Fruit fly (Drosophila melanogaster) whole organism, wandering third instar larva: Measurements from ENCODE around the gene CG43896.

Experiments
- CrebA ChIP-seq: fragments of 200-800 bp; sonication (Bioruptor generic); optimal IDR thresholded peaks from 2 replicates; lab custom pipeline; 2016; ENCODE audit warnings: missing biosample characterization, mild to moderate bottlenecking, missing genetic modification characterization, borderline replicate concordance
- GATAd ChIP-seq: sonication (Bioruptor generic); optimal IDR thresholded peaks from 2 replicates; lab custom pipeline; 2016; ENCODE audit warnings: missing biosample characterization, missing genetic modification characterization
- HLH106 ChIP-seq: fragments of 200-800 bp; optimal IDR thresholded peaks from 3 replicates; lab custom pipeline; 2019; ENCODE audit warnings: missing biosample characterization, mild to moderate bottlenecking, missing genetic modification characterization, moderate library complexity
- Hr78 ChIP-seq: fragments of >200 bp; optimal IDR thresholded peaks from 2 replicates; lab custom pipeline; 2017; ENCODE audit warnings: missing biosample characterization, missing genetic modification characterization
- Jra ChIP-seq: sonication (Bioruptor generic); optimal IDR thresholded peaks from 2 replicates; lab custom pipeline; 2016; ENCODE audit warnings: missing biosample characterization, missing genetic modification characterization
- N ChIP-seq: fragments of >200 bp; optimal IDR thresholded peaks from 2 replicates; lab custom pipeline; 2018; ENCODE audit warnings: missing biosample characterization, missing external identifiers, missing genetic modification characterization
- OdsH ChIP-seq: fragments of 200-800 bp; sonication (Bioruptor generic); optimal IDR thresholded peaks from 2 replicates; lab custom pipeline; 2016; ENCODE audit warnings: missing biosample characterization, mild to moderate bottlenecking, missing genetic modification characterization
- brk ChIP-seq: fragments of 200-800 bp; sonication (Bioruptor generic); optimal IDR thresholded peaks from 2 replicates; lab custom pipeline; 2016; ENCODE audit warnings: missing biosample characterization, mild to moderate bottlenecking, missing genetic modification characterization
- dmrt93B ChIP-seq: fragments of 200-800 bp; sonication (Bioruptor generic); optimal IDR thresholded peaks from 2 replicates; lab custom pipeline; 2018; ENCODE audit warnings: missing biosample characterization, mild to moderate bottlenecking, missing genetic modification characterization
- fru ChIP-seq: fragments of 200-800 bp; sonication (Bioruptor generic); optimal IDR thresholded peaks from 3 replicates; lab custom pipeline; 2016; ENCODE audit warnings: missing biosample characterization, mild to moderate bottlenecking, missing genetic modification characterization
- jim ChIP-seq: fragments of 175-275, 200-325 bp; sonication (Bioruptor generic); optimal IDR thresholded peaks from 2 replicates; lab custom pipeline; 2016; ENCODE audit warnings: missing biosample characterization, mild to moderate bottlenecking, missing genetic modification characterization
- pan ChIP-seq: fragments of >200 bp; optimal IDR thresholded peaks from 2 replicates; lab custom pipeline; 2017
- rgr ChIP-seq: fragments of 200-800 bp; sonication (Bioruptor generic); optimal IDR thresholded peaks from 3 replicates; lab custom pipeline; 2016; ENCODE audit warnings: missing biosample characterization, mild to moderate bottlenecking, missing genetic modification characterization
- woc ChIP-seq: sonication (Bioruptor generic); optimal IDR thresholded peaks from 2 replicates; lab custom pipeline; 2016; ENCODE audit warnings: missing biosample characterization, mild to moderate bottlenecking, missing genetic modification characterization

DNA sequence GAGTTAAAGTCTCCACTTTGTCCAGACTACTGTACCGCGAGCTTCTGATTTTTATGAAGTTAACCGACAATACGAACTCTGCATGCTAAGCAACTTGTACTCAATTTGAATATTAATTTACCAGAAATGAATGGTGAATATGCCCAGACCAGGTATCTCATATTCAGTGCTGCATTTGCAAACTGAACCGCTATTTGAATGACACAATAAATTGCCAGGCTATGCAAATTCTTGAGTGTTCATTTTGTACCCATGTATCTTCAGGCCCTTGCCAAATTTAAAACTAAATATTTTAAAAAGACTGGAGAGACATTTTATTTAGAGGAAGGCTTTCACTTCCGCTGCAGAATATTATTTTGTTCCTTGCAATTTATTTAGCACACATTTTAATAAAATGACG lies 52.0 kb downstream of the CG43896 start:
- TF ChIP-seq Hr78 (GFP tag; lab: Kevin White, UChicago) (no peak), pan (lab: Kevin White, UChicago) (no peak), rgr (no peak), fru (GFP tag; lab: Kevin White, UChicago) (no peak), dmrt93B (GFP tag; lab: Kevin White, UChicago) (no peak), brk (no peak), CrebA (no peak), OdsH (no peak), N (no peak), jim (GFP tag; lab: Kevin White, UChicago) (no peak), HLH106 (tag; lab: Kevin White, UChicago) (no peak), Jra (GFP tag; lab: Kevin White, UChicago) (no peak), woc (GFP tag; lab: Kevin White, UChicago) (no peak), GATAd (GFP tag; lab: Kevin White, UChicago) (no peak)
